Worm (Caenorhabditis elegans): Measurements from ENCODE around the gene C17B7.14.

- no peak for TF ChIP-seq flt-1 (GFP tag; IDR thresholded peaks at IDR 0.05)
- TF ChIP-seq T22C8.4 (GFP tag; IDR thresholded peaks at IDR 0.05), result no peak
- TF ChIP-seq cog-1 (tag; optimal IDR thresholded peaks at IDR 0.05), result no peak
- no peak for TF ChIP-seq ztf-29 (GFP tag; IDR thresholded peaks at IDR 0.05)
- TF ChIP-seq med-1 (GFP tag; optimal IDR thresholded peaks at IDR 0.05; ENCODE audit: insufficient read depth), result no peak
- no peak for TF ChIP-seq klf-2 (GFP tag; conservative IDR thresholded peaks at IDR 0.05)
- TF ChIP-seq ref-1 (GFP tag; conservative IDR thresholded peaks at IDR 0.05), result no peak
- TF ChIP-seq ztf-23 (GFP tag; IDR thresholded peaks at IDR 0.05), result no peak
Measured at ce11 chrV:3276184-3276583, 44.1 kb downstream of the C17B7.14 start.

All from whole organism, midembryonic.